Worm (Caenorhabditis elegans) whole organism, mixed stage, embryonic: ENCODE results near the gene rme-2.
A peak's percentile ranks its signal among the peaks of the same experiment; 100 is the strongest.

Experiments used
- M03D4.4 ChIP-seq: sonication (generic microtip); optimal IDR thresholded peaks from 2 replicates; lab custom pipeline; 2017; ENCODE audit warnings: mild to moderate bottlenecking, missing genetic modification characterization, missing compliant biosample characterization
- blmp-1 ChIP-seq: fragments of 150-350 bp; optimal IDR thresholded peaks from 2 replicates; lab custom pipeline; 2014; ENCODE audit warnings: missing biosample characterization, missing genetic modification characterization
- ceh-39 ChIP-seq: fragments of 150-350 bp; optimal IDR thresholded peaks from 2 replicates; lab custom pipeline; 2014; ENCODE audit warnings: missing biosample characterization, missing genetic modification characterization
- ceh-43 ChIP-seq: fragments of 200-800 bp; sonication (Bioruptor generic); optimal IDR thresholded peaks from 2 replicates; lab custom pipeline; 2018; ENCODE audit warnings: mild to moderate bottlenecking, missing genetic modification characterization, moderate library complexity, missing compliant biosample characterization
- cnd-1 ChIP-seq: fragments of 200-800 bp; sonication (Bioruptor generic); optimal IDR thresholded peaks from 2 replicates; lab custom pipeline; 2018; ENCODE audit warnings: mild to moderate bottlenecking, missing genetic modification characterization, missing compliant biosample characterization
- flh-1 ChIP-seq: fragments of 200-800 bp; sonication (Bioruptor generic); optimal IDR thresholded peaks from 2 replicates; lab custom pipeline; 2018; ENCODE audit warnings: mild to moderate bottlenecking, missing genetic modification characterization, moderate library complexity, missing compliant biosample characterization
- hlh-1 ChIP-seq: fragments of 150-350 bp; optimal IDR thresholded peaks from 2 replicates; lab custom pipeline; 2014; ENCODE audit warnings: missing biosample characterization, missing genetic modification reagents, missing genetic modification characterization
- mep-1 ChIP-seq: fragments of 150-350 bp; optimal IDR thresholded peaks from 2 replicates; lab custom pipeline; 2017; ENCODE audit warnings: missing biosample characterization, missing genetic modification reagents, missing genetic modification characterization, inconsistent platforms
- nhr-12 ChIP-seq: fragments of 150-350 bp; optimal IDR thresholded peaks from 2 replicates; lab custom pipeline; 2014; ENCODE audit warnings: missing biosample characterization, missing genetic modification characterization
- nhr-2 ChIP-seq: fragments of 150-350 bp; optimal IDR thresholded peaks from 2 replicates; lab custom pipeline; 2014; ENCODE audit warnings: missing biosample characterization, missing genetic modification characterization
- nhr-237 ChIP-seq: fragments of 150-350 bp; optimal IDR thresholded peaks from 2 replicates; lab custom pipeline; 2014; ENCODE audit warnings: missing biosample characterization, missing genetic modification characterization
- nhr-76 ChIP-seq: sonication (generic microtip); optimal IDR thresholded peaks from 2 replicates; lab custom pipeline; 2017; ENCODE audit warnings: missing biosample characterization, missing genetic modification characterization
- snpc-4 ChIP-seq: fragments of 150-350 bp; optimal IDR thresholded peaks from 2 replicates; lab custom pipeline; 2014; ENCODE audit warnings: missing biosample characterization, missing genetic modification characterization
- tbx-8 ChIP-seq: fragments of 200-800 bp; sonication (Bioruptor generic); optimal IDR thresholded peaks from 2 replicates; lab custom pipeline; 2018; ENCODE audit warnings: mild to moderate bottlenecking, missing genetic modification characterization, moderate library complexity, missing compliant biosample characterization
- unc-120 ChIP-seq: sonication (generic microtip); optimal IDR thresholded peaks from 2 replicates; lab custom pipeline; 2017; ENCODE audit warnings: missing genetic modification characterization, missing compliant biosample characterization; ENCODE audit not compliant: poor library complexity, severe bottlenecking
- unc-39 ChIP-seq: fragments of 150-350 bp; optimal IDR thresholded peaks from 2 replicates; lab custom pipeline; 2014; ENCODE audit warnings: missing biosample characterization, missing genetic modification characterization
- unc-62 ChIP-seq: fragments of 150-350 bp; optimal IDR thresholded peaks from 2 replicates; lab custom pipeline; 2014; ENCODE audit warnings: missing biosample characterization, missing genetic modification reagents, missing genetic modification characterization
- zip-8 ChIP-seq: fragments of 150-350 bp; optimal IDR thresholded peaks from 2 replicates; lab custom pipeline; 2014; ENCODE audit warnings: missing biosample characterization, missing genetic modification characterization
- ztf-11 ChIP-seq: fragments of 150-350 bp; optimal IDR thresholded peaks from 2 replicates; lab custom pipeline; 2014; ENCODE audit warnings: missing biosample characterization, missing genetic modification characterization

The rme-2 gene

ce11 chrIV:5507754-5508153, 37.9 kb downstream of the rme-2 start:
- TF ChIP-seq nhr-2 (tag; lab: Kevin White, UChicago), result peak; percentile 18
- TF ChIP-seq zip-8, result no peak
- peak; percentile 90 for TF ChIP-seq hlh-1 (tag; lab: Kevin White, UChicago)
- TF ChIP-seq flh-1 (GFP tag; lab: Kevin White, UChicago), result no peak
- TF ChIP-seq unc-120 (tag; lab: Kevin White, UChicago), result peak; percentile 69
- peak; percentile 97 for TF ChIP-seq unc-62 (GFP tag; lab: Kevin White, UChicago)

- TF ChIP-seq ceh-43, result no peak
- no peak for TF ChIP-seq nhr-237 (tag; lab: Kevin White, UChicago)
- TF ChIP-seq, all 35 proteins: peak for 0
Observed at ce11 chrIV:5514789-5515188, 45.0 kb downstream of the rme-2 start.

- TF ChIP-seq blmp-1 (tag; lab: Kevin White, UChicago) (no peak), ceh-39 (tag; lab: Kevin White, UChicago) (no peak), nhr-12 (tag; lab: Kevin White, UChicago) (no peak), snpc-4 (tag; lab: Kevin White, UChicago) (no peak), unc-39 (tag; lab: Kevin White, UChicago) (no peak), ztf-11 (tag; lab: Kevin White, UChicago) (no peak), M03D4.4 (no peak), nhr-76 (tag; lab: Kevin White, UChicago) (no peak), tbx-8 (no peak), mep-1 (no peak), cnd-1 (tag; lab: Kevin White, UChicago) (no peak)
Observed at ce11 chrIV:5519044-5519443, 49.2 kb downstream of the rme-2 start.
